Fruit fly (Drosophila melanogaster): ENCODE results near the gene P5cr.

P5cr gene

DNA sequence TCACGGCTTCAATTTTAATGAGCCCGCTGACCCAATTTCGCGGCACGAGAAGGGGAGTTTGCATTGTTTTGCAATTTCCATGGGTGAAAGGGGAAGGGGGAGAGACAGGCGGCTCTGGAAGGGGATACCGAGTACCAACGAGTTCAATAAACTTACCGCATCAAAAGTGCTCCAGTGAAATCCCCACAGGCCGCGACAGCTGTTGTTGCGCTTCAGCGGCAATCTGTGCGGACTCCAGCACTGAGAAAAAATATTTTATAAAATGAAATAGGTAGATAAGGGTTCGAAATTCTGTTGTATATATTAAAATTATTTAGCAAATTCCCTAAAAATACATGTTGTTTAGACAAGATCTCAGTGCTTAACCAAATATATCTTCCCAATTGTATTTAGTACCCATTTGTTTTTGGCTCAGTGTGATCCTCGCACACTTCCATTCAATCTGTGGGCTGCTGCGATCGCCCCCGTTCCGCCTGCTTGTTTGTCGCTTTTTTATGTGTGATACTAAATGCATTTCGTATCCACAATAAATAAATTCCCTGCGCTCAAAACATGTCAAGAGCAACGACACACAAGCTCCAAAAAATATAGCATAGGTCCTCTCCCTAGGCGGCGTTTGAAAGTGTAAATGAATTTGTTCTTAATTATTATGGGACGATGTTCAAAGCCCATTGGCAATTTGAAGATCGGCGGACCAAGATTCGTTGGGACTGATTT, 33.0 kb upstream of the P5cr start (continued):
- TF ChIP-seq CG8478 (optimal IDR thresholded peaks at IDR 0.05) (no peak), CG1792 (GFP tag; optimal IDR thresholded peaks at IDR 0.05) (peak; percentile 24), CG31441 (GFP tag; IDR thresholded peaks at IDR 0.05) (peak; percentile 90), CG5953 (GFP tag; IDR thresholded peaks at IDR 0.05) (peak; percentile 81), CG3065 (GFP tag; optimal IDR thresholded peaks at IDR 0.05) (peak; percentile 22), CG5180 (GFP tag; optimal IDR thresholded peaks at IDR 0.05) (peak; percentile 70), so (GFP tag; IDR thresholded peaks at IDR 0.05) (peak; percentile 73; the same call in 1 of the 3 replicates), z (GFP tag; IDR thresholded peaks at IDR 0.05) (0 out of 3 replicates have a peak, but pooled peaks have one; percentile 58), dmrt99B (tag; optimal IDR thresholded peaks at IDR 0.05) (peak; percentile 91), Xbp1 (GFP tag; optimal IDR thresholded peaks at IDR 0.05) (peak; percentile 82), trem (tag; optimal IDR thresholded peaks at IDR 0.05) (peak; percentile 61), sima (GFP tag; optimal IDR thresholded peaks at IDR 0.05) (no peak), ssp (GFP tag; IDR thresholded peaks at IDR 0.05) (peak; percentile 61), CG1832 (GFP tag; optimal IDR thresholded peaks at IDR 0.05) (no peak), CG10462 (GFP tag; optimal IDR thresholded peaks at IDR 0.05) (peak; percentile 77), otp (GFP tag; IDR thresholded peaks at IDR 0.05) (peak; percentile 85), ap (GFP tag; IDR thresholded peaks at IDR 0.05) (peak; percentile 81), Ssrp (tag; optimal IDR thresholded peaks at IDR 0.05) (peak; percentile 82), Bteb2 (GFP tag; optimal IDR thresholded peaks at IDR 0.05) (peak; percentile 23), HmgD (GFP tag; optimal IDR thresholded peaks at IDR 0.05) (no peak), mld (GFP tag; IDR thresholded peaks at IDR 0.05; ENCODE audit: partially characterized antibody) (no peak), CG14441 (GFP tag; IDR thresholded peaks at IDR 0.05) (peak; percentile 72), HmgZ (tag; optimal IDR thresholded peaks at IDR 0.05) (peak; percentile 6), sqz (GFP tag; optimal IDR thresholded peaks at IDR 0.05) (peak; percentile 28), Ptx1 (GFP tag; IDR thresholded peaks at IDR 0.05) (peak; percentile 82), CG10147 (GFP tag; optimal IDR thresholded peaks at IDR 0.05) (peak; percentile 47), CG11696 (GFP tag; IDR thresholded peaks at IDR 0.05) (peak; percentile 54; the same call in 1 of the 2 replicates), CG18599 (GFP tag; optimal IDR thresholded peaks at IDR 0.05) (peak; percentile 62), Hr3 (GFP tag; optimal IDR thresholded peaks at IDR 0.05) (peak; percentile 69), CG11504 (tag; optimal IDR thresholded peaks at IDR 0.05) (peak; percentile 89), CG6791 (GFP tag; IDR thresholded peaks at IDR 0.05; ENCODE audit: partially characterized antibody) (no peak), pfk (GFP tag; optimal IDR thresholded peaks at IDR 0.05) (no peak), CG10543 (GFP tag; optimal IDR thresholded peaks at IDR 0.05) (no peak), CG16815 (GFP tag; optimal IDR thresholded peaks at IDR 0.05) (peak; percentile 53), CG9876 (GFP tag; optimal IDR thresholded peaks at IDR 0.05) (peak; percentile 0), ro (GFP tag; IDR thresholded peaks at IDR 0.05) (peak; percentile 54), Abd-B (GFP tag; optimal IDR thresholded peaks at IDR 0.05) (peak; percentile 70), tll (GFP tag; optimal IDR thresholded peaks at IDR 0.05) (no peak), CG16779 (GFP tag; IDR thresholded peaks at IDR 0.05) (no peak), hb (GFP tag; IDR thresholded peaks at IDR 0.05; ENCODE audit: partially characterized antibody) (no peak), CG18476 (GFP tag; optimal IDR thresholded peaks at IDR 0.05) (peak; percentile 72), CG1602 (GFP tag; optimal IDR thresholded peaks at IDR 0.05) (peak; percentile 69), CG17328 (GFP tag; IDR thresholded peaks at IDR 0.05) (peak; percentile 87), cato (GFP tag; optimal IDR thresholded peaks at IDR 0.05; ENCODE audit: borderline replicate concordance) (no peak), scrt (GFP tag; optimal IDR thresholded peaks at IDR 0.05) (peak; percentile 42), sob (GFP tag; IDR thresholded peaks at IDR 0.05) (peak; percentile 67), bab2 (GFP tag; optimal IDR thresholded peaks at IDR 0.05) (peak; percentile 68), Asciz (GFP tag; optimal IDR thresholded peaks at IDR 0.05) (peak; percentile 89), CG17186 (GFP tag; optimal IDR thresholded peaks at IDR 0.05) (no peak)
